Fruit fly (Drosophila melanogaster) whole organism, embryonic: Measurements from ENCODE around the gene melt.

ENCODE experiments used
- Bteb2 ChIP-seq: fragments of 200-800 bp; sonication (Bioruptor generic); optimal IDR thresholded peaks from 2 replicates; lab custom pipeline; 2016; ENCODE audit warnings: missing biosample characterization, missing genetic modification characterization
- C15 ChIP-seq: fragments of 200-800 bp; sonication (Bioruptor generic); IDR thresholded peaks from 3 replicates; pipeline ENCODE4 v1.3.6; 2022; ENCODE audit warnings: missing biosample characterization, missing genetic modification characterization
- CG10147 ChIP-seq: fragments of 200-800 bp; sonication (Bioruptor generic); optimal IDR thresholded peaks from 2 replicates; lab custom pipeline; 2019; ENCODE audit warnings: missing biosample characterization, mild to moderate bottlenecking, missing genetic modification characterization, moderate library complexity
- CG10654 ChIP-seq: fragments of 200-800 bp; sonication (Bioruptor generic); optimal IDR thresholded peaks from 2 replicates; lab custom pipeline; 2016; ENCODE audit warnings: missing biosample characterization, missing genetic modification characterization
- CG13894 ChIP-seq: fragments of 200-800 bp; sonication (Bioruptor generic); optimal IDR thresholded peaks from 3 replicates; lab custom pipeline; 2018; ENCODE audit warnings: missing biosample characterization, mild to moderate bottlenecking, missing genetic modification characterization, moderate library complexity
- CG1529 ChIP-seq: fragments of 200-800 bp; sonication (Bioruptor generic); optimal IDR thresholded peaks from 3 replicates; lab custom pipeline; 2018; ENCODE audit warnings: missing biosample characterization, missing genetic modification characterization
- CG2202 ChIP-seq: fragments of 200-800 bp; sonication (Bioruptor generic); optimal IDR thresholded peaks from 2 replicates; lab custom pipeline; 2018; ENCODE audit warnings: missing biosample characterization, mild to moderate bottlenecking, missing genetic modification characterization
- CG2875 ChIP-seq: fragments of 200-800 bp; sonication (Bioruptor generic); optimal IDR thresholded peaks from 2 replicates; lab custom pipeline; 2017; ENCODE audit warnings: missing biosample characterization, mild to moderate bottlenecking, missing genetic modification characterization, missing genetic modification reagents
- CG30403 ChIP-seq: fragments of 200-800 bp; sonication (Bioruptor generic); optimal IDR thresholded peaks from 3 replicates; lab custom pipeline; 2016; ENCODE audit warnings: missing biosample characterization, missing genetic modification characterization
- CG34224 ChIP-seq: fragments of 200-800 bp; sonication (Bioruptor generic); IDR thresholded peaks from 3 replicates; pipeline ENCODE4 v1.3.6; 2022; ENCODE audit warnings: missing biosample characterization, missing genetic modification characterization; ENCODE audit not compliant: partially characterized antibody
- CG3838 ChIP-seq: fragments of 200-800 bp; sonication (Bioruptor generic); optimal IDR thresholded peaks from 3 replicates; lab custom pipeline; 2016; ENCODE audit warnings: missing biosample characterization, missing genetic modification characterization
- CG6683 ChIP-seq: fragments of 200-800 bp; sonication (Bioruptor generic); optimal IDR thresholded peaks from 2 replicates; lab custom pipeline; 2017; ENCODE audit warnings: missing biosample characterization, mild to moderate bottlenecking, missing genetic modification characterization, missing genetic modification reagents
- CG7357 ChIP-seq: fragments of 200-800 bp; sonication (Bioruptor generic); IDR thresholded peaks from 3 replicates; pipeline ENCODE4 v1.3.6; 2022; ENCODE audit warnings: missing biosample characterization, missing genetic modification characterization
- CG9797 ChIP-seq: fragments of 200-800 bp; sonication (Bioruptor generic); optimal IDR thresholded peaks from 3 replicates; lab custom pipeline; 2018; ENCODE audit warnings: missing biosample characterization, mild to moderate bottlenecking, missing genetic modification characterization
- Doc3 ChIP-seq: fragments of 200-800 bp; sonication (Bioruptor generic); IDR thresholded peaks from 3 replicates; pipeline ENCODE4 v1.3.6; 2022; ENCODE audit warnings: missing biosample characterization, missing genetic modification characterization; ENCODE audit not compliant: partially characterized antibody
- Gsc ChIP-seq: fragments of 200-800 bp; sonication (Bioruptor generic); IDR thresholded peaks from 2 replicates; pipeline ENCODE4 v1.3.6; 2022; ENCODE audit warnings: missing biosample characterization, missing genetic modification characterization
- Gug ChIP-seq: fragments of 200-800 bp; sonication (Bioruptor generic); IDR thresholded peaks from 4 replicates; pipeline ENCODE4 v1.3.6; 2022; ENCODE audit warnings: missing biosample characterization, missing genetic modification characterization
- Hsf ChIP-seq: fragments of 200-800 bp; sonication (Bioruptor generic); optimal IDR thresholded peaks from 3 replicates; lab custom pipeline; 2016; ENCODE audit warnings: missing biosample characterization, missing genetic modification characterization
- Meics ChIP-seq: fragments of 200-800 bp; sonication (Bioruptor generic); optimal IDR thresholded peaks from 2 replicates; lab custom pipeline; 2017; ENCODE audit warnings: missing biosample characterization, mild to moderate bottlenecking, missing genetic modification characterization
- Mes4 ChIP-seq: fragments of 200-800 bp; sonication (Bioruptor generic); optimal IDR thresholded peaks from 2 replicates; lab custom pipeline; 2016; ENCODE audit warnings: missing biosample characterization, missing genetic modification characterization
- Myb ChIP-seq: fragments of 200-800 bp; sonication (Bioruptor generic); optimal IDR thresholded peaks from 2 replicates; lab custom pipeline; 2016; ENCODE audit warnings: missing biosample characterization, missing genetic modification characterization
- Six4 ChIP-seq: fragments of 200-800 bp; sonication (Bioruptor generic); optimal IDR thresholded peaks from 2 replicates; lab custom pipeline; 2016; ENCODE audit warnings: missing biosample characterization, missing genetic modification characterization
- Sox100B ChIP-seq: fragments of 200-800 bp; sonication (Bioruptor generic); optimal IDR thresholded peaks from 3 replicates; lab custom pipeline; 2018; ENCODE audit warnings: missing biosample characterization, mild to moderate bottlenecking, missing genetic modification characterization
- ash1 ChIP-seq: fragments of 200-800 bp; sonication (Bioruptor generic); optimal IDR thresholded peaks from 2 replicates; lab custom pipeline; 2018; ENCODE audit warnings: missing biosample characterization, mild to moderate bottlenecking, missing genetic modification characterization
- bcd ChIP-seq: fragments of 200-800 bp; sonication (Bioruptor generic); optimal IDR thresholded peaks from 2 replicates; lab custom pipeline; 2017; ENCODE audit warnings: missing biosample characterization, mild to moderate bottlenecking, missing genetic modification characterization
- bsh ChIP-seq, 2 experiments: fragments of 200-800 bp; sonication (Bioruptor generic); optimal IDR thresholded peaks; 2 replicates each; lab custom pipeline; 2017 to 2018; ENCODE audit warnings: mild to moderate bottlenecking in 2 of 2, missing biosample characterization in 2 of 2, missing genetic modification characterization in 2 of 2, moderate library complexity in 1 of 2
- croc ChIP-seq: fragments of 200-800 bp; sonication (Bioruptor generic); conservative IDR thresholded peaks from 3 replicates; pipeline ENCODE4 v1.3.6; 2022; ENCODE audit warnings: missing biosample characterization, missing genetic modification characterization
- dysf ChIP-seq: fragments of 200-800 bp; sonication (Bioruptor generic); IDR thresholded peaks from 3 replicates; pipeline ENCODE4 v1.3.6; 2022; ENCODE audit warnings: missing biosample characterization, missing genetic modification characterization
- eve ChIP-seq, 2 experiments: fragments of >200 bp; optimal IDR thresholded peaks; 2 replicates each; lab custom pipeline; 2017; ENCODE audit warnings: missing biosample characterization in 2 of 2, missing genetic modification characterization in 2 of 2
- fd96Cb ChIP-seq: fragments of 200-800 bp; sonication (Bioruptor generic); optimal IDR thresholded peaks from 2 replicates; lab custom pipeline; 2018; ENCODE audit warnings: missing biosample characterization, mild to moderate bottlenecking, missing genetic modification characterization, moderate library complexity
- gce ChIP-seq: fragments of 200-800 bp; sonication (Bioruptor generic); IDR thresholded peaks from 3 replicates; pipeline ENCODE4 v1.3.6; 2022; ENCODE audit warnings: missing biosample characterization, missing genetic modification characterization
- gcm ChIP-seq: fragments of 200-800 bp; sonication (Bioruptor generic); optimal IDR thresholded peaks from 2 replicates; lab custom pipeline; 2019; ENCODE audit warnings: missing biosample characterization, mild to moderate bottlenecking, missing genetic modification characterization, moderate library complexity
- gt ChIP-seq: fragments of 200-800 bp; sonication (Bioruptor generic); IDR thresholded peaks from 2 replicates; pipeline ENCODE4 v1.3.6; 2022; ENCODE audit warnings: missing biosample characterization, missing genetic modification characterization
- hb ChIP-seq: fragments of 200-800 bp; sonication (Bioruptor generic); IDR thresholded peaks from 3 replicates; pipeline ENCODE4 v1.3.6; 2022; ENCODE audit warnings: missing biosample characterization, missing genetic modification characterization; ENCODE audit not compliant: partially characterized antibody
- inv ChIP-seq: fragments of 200-800 bp; sonication (Bioruptor generic); IDR thresholded peaks from 2 replicates; pipeline ENCODE4 v1.3.6; 2022; ENCODE audit warnings: missing biosample characterization, missing genetic modification characterization; ENCODE audit not compliant: partially characterized antibody
- klu ChIP-seq: fragments of 200-800 bp; sonication (Bioruptor generic); IDR thresholded peaks from 2 replicates; pipeline ENCODE4 v1.3.6; 2022; ENCODE audit warnings: missing biosample characterization, missing genetic modification characterization
- lmd ChIP-seq: fragments of 200-800 bp; sonication (Bioruptor generic); IDR thresholded peaks from 2 replicates; pipeline ENCODE4 v1.3.6; 2022; ENCODE audit warnings: missing biosample characterization, missing genetic modification characterization
- luna ChIP-seq: fragments of 200-800 bp; sonication (Bioruptor generic); optimal IDR thresholded peaks from 2 replicates; lab custom pipeline; 2016; ENCODE audit warnings: missing biosample characterization, missing genetic modification characterization
- mam ChIP-seq: fragments of 200-800 bp; sonication (Bioruptor generic); optimal IDR thresholded peaks from 3 replicates; lab custom pipeline; 2016; ENCODE audit warnings: missing biosample characterization, missing genetic modification characterization
- nau ChIP-seq: fragments of 200-800 bp; sonication (Bioruptor generic); optimal IDR thresholded peaks from 3 replicates; lab custom pipeline; 2017; ENCODE audit warnings: missing biosample characterization, mild to moderate bottlenecking, missing genetic modification characterization, missing genetic modification reagents
- pzg ChIP-seq: fragments of 200-800 bp; sonication (Bioruptor generic); optimal IDR thresholded peaks from 3 replicates; lab custom pipeline; 2018; ENCODE audit warnings: missing biosample characterization, mild to moderate bottlenecking, missing genetic modification characterization, moderate library complexity
- sd ChIP-seq: fragments of 200-800 bp; sonication (Bioruptor generic); optimal IDR thresholded peaks from 3 replicates; lab custom pipeline; 2018; ENCODE audit warnings: missing biosample characterization, mild to moderate bottlenecking, missing genetic modification characterization, moderate library complexity
- so ChIP-seq: fragments of 200-800 bp; sonication (Bioruptor generic); IDR thresholded peaks from 3 replicates; pipeline ENCODE4 v1.3.6; 2022; ENCODE audit warnings: missing biosample characterization, missing genetic modification characterization
- sug ChIP-seq: fragments of 200-800 bp; optimal IDR thresholded peaks from 2 replicates; lab custom pipeline; 2019; ENCODE audit warnings: missing biosample characterization, mild to moderate bottlenecking, missing genetic modification characterization, moderate library complexity
- tll ChIP-seq, 2 experiments: fragments of 200-800 bp in 1 of 2; fragments of >200 bp in 1 of 2; sonication (Bioruptor generic) in 1 of 2; optimal IDR thresholded peaks; 2 replicates each; lab custom pipeline; 2017 to 2019; ENCODE audit warnings: missing biosample characterization in 2 of 2, missing genetic modification characterization in 2 of 2, mild to moderate bottlenecking in 1 of 2, moderate library complexity in 1 of 2
- tup ChIP-seq: fragments of 200-800 bp; sonication (Bioruptor generic); optimal IDR thresholded peaks from 2 replicates; lab custom pipeline; 2016; ENCODE audit warnings: missing biosample characterization, mild to moderate bottlenecking, missing genetic modification characterization, moderate library complexity
- z ChIP-seq: fragments of 200-800 bp; sonication (Bioruptor generic); IDR thresholded peaks from 3 replicates; pipeline ENCODE4 v1.3.6; 2022; ENCODE audit warnings: missing biosample characterization, missing genetic modification characterization

melt gene

DNA sequence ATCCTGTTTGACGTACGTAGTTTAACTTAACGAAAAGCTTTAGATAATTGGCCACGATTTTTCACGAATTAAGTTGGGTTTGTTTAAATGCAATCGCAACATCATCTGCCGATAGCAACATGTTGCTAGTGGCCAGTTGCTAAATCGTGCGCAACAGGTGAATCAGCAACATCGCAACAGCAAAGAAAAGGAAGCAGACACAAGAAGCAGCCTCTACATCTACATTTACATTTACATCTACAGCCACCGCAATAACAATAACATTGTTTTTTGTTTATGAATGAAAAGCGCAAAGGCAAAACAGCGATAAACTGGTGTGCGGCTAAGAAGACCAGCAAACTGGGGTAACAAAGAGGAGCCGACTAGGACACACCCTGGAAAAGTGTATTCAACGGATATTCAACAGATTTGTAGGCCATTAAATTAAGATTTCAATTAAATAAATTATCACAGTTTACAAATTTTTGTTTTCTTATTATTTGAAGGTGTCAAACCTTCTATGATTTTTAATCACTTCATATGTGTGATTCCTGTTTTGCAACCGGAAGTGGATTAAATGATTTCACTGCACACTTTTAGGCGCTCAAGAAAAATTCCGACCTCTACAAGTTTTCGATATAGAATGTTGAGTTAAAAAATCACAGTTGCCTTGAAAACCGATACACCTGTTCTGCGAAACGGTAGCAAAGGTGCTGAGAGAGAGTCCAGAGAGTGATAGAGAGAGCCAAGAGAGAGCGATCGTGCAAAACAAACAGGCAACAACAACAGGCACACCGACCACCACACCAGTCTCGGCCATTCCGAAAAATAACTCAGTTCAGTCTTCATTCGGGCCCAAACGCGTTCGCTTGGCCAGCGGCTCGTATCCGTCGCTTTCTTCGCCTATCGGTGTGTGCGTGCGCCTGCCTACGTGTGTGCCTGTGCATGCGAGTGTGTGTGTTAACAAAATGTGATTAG, at the start of gene melt (continued):
- TF ChIP-seq klu (GFP tag; lab: Robert Waterston, UW): peak; percentile 63; the same call in 1 of the 2 replicates
- TF ChIP-seq gt (GFP tag; lab: Robert Waterston, UW): 0 out of 2 replicates have a peak, but pooled peaks have one; percentile 47
- peak; percentile 26; the same call in 1 of the 3 replicates for TF ChIP-seq C15 (GFP tag; lab: Robert Waterston, UW)
- peak; percentile 84 for TF ChIP-seq lmd (GFP tag; lab: Robert Waterston, UW)
- TF ChIP-seq so (GFP tag; lab: Robert Waterston, UW): peak; percentile 67; the same call in 2 of the 3 replicates
- peak; percentile 67 for TF ChIP-seq CG6683 (GFP tag; lab: Kevin White, UChicago)
- TF ChIP-seq Doc3 (GFP tag; lab: Robert Waterston, UW): no peak
- TF ChIP-seq CG34224 (GFP tag; lab: Robert Waterston, UW): peak; percentile 9; the same call in 1 of the 3 replicates
- TF ChIP-seq Sox100B: peak; percentile 93
- TF ChIP-seq mam (GFP tag; lab: Kevin White, UChicago): peak; percentile 91
- peak; percentile 87 for TF ChIP-seq fd96Cb
- peak; percentile 82 for TF ChIP-seq gcm (GFP tag; lab: Kevin White, UChicago)
- TF ChIP-seq sd (tag; lab: Kevin White, UChicago): peak; percentile 74
- peak; percentile 62; the same call in 2 of the 3 replicates for TF ChIP-seq croc (GFP tag; lab: Robert Waterston, UW)
- peak; percentile 50; the same call in 1 of the 4 replicates for TF ChIP-seq Gug
- TF ChIP-seq CG10147 (GFP tag; lab: Kevin White, UChicago): peak; percentile 87
- peak; percentile 91 for TF ChIP-seq Meics
- peak; percentile 75 for TF ChIP-seq tup (GFP tag; lab: Kevin White, UChicago)
- TF ChIP-seq ash1 (GFP tag; lab: Kevin White, UChicago): no peak
- TF ChIP-seq bsh (GFP tag; optimal IDR thresholded peaks at IDR 0.05; lab: Kevin White, UChicago): peak; percentile 66 to 81
- TF ChIP-seq Bteb2 (GFP tag; lab: Kevin White, UChicago): peak; percentile 83
- peak; percentile 82 for TF ChIP-seq CG10654
- peak; percentile 84 for TF ChIP-seq Mes4 (GFP tag; lab: Kevin White, UChicago)
- peak; percentile 89 for TF ChIP-seq bcd (GFP tag; lab: Kevin White, UChicago)
- peak; percentile 71 for TF ChIP-seq Myb (GFP tag; lab: Kevin White, UChicago)
- no peak for TF ChIP-seq CG9797 (GFP tag; lab: Kevin White, UChicago)
- peak; percentile 88 for TF ChIP-seq CG1529 (GFP tag; lab: Kevin White, UChicago)
- peak; percentile 88 for TF ChIP-seq dysf (GFP tag; lab: Robert Waterston, UW)
- TF ChIP-seq luna: peak; percentile 31
- 0 out of 2 replicates have a peak, but pooled peaks have one; percentile 36 for TF ChIP-seq Gsc (GFP tag; lab: Robert Waterston, UW)
- TF ChIP-seq Hsf (GFP tag; lab: Kevin White, UChicago): peak; percentile 92
- TF ChIP-seq CG13894 (tag; lab: Kevin White, UChicago): peak; percentile 39
- TF ChIP-seq CG30403 (GFP tag; lab: Kevin White, UChicago): peak; percentile 94
- peak; percentile 62 for TF ChIP-seq CG2875 (GFP tag; lab: Kevin White, UChicago)
- TF ChIP-seq CG7357 (GFP tag; lab: Robert Waterston, UW): peak; percentile 77
- peak; percentile 85 for TF ChIP-seq nau
- no peak for TF ChIP-seq hb (GFP tag; lab: Robert Waterston, UW)
- TF ChIP-seq tll (GFP tag; optimal IDR thresholded peaks at IDR 0.05; lab: Kevin White, UChicago): peak; percentile 29 to 47
- peak; percentile 68 for TF ChIP-seq CG3838
- no peak for TF ChIP-seq inv
- peak; percentile 66 for TF ChIP-seq CG2202 (tag; lab: Kevin White, UChicago)
- TF ChIP-seq Six4 (GFP tag; lab: Kevin White, UChicago): peak; percentile 83
- peak; percentile 35; the same call in 1 of the 3 replicates for TF ChIP-seq gce (GFP tag; lab: Robert Waterston, UW)
- peak; percentile 45; the same call in 1 of the 3 replicates for TF ChIP-seq z (GFP tag; lab: Robert Waterston, UW)
- peak; percentile 82 for TF ChIP-seq sug (tag; lab: Kevin White, UChicago)
- TF ChIP-seq eve (GFP tag; optimal IDR thresholded peaks at IDR 0.05; lab: Kevin White, UChicago): no peak
- no peak for TF ChIP-seq pzg (GFP tag; lab: Kevin White, UChicago)
